Worm (Caenorhabditis elegans) whole organism, L4 larva: ENCODE measurements around the gene sre-34.

Source experiments
- D1046.2 ChIP-seq: fragments of 200-800 bp; sonication (Bioruptor generic); IDR thresholded peaks from 2 replicates; pipeline ENCODE4 v1.3.6; 2022; ENCODE audit warnings: missing genetic modification characterization, missing compliant biosample characterization
- F10B5.3 ChIP-seq: sonication (generic microtip); optimal IDR thresholded peaks from 2 replicates; lab custom pipeline; 2016; ENCODE audit warnings: mild to moderate bottlenecking, missing genetic modification characterization, missing compliant biosample characterization
- T26A8.4 ChIP-seq: fragments of 200-800 bp; sonication (Bioruptor generic); IDR thresholded peaks from 2 replicates; pipeline ENCODE4 v1.3.6; 2022; ENCODE audit warnings: missing genetic modification characterization, missing compliant biosample characterization
- Y105C5A.15 ChIP-seq: fragments of 200-800 bp; sonication (Bioruptor generic); IDR thresholded peaks from 2 replicates; pipeline ENCODE4 v1.3.6; 2022; ENCODE audit warnings: missing genetic modification characterization, missing compliant biosample characterization
- Y5F2A.4 ChIP-seq: fragments of 200-800 bp; sonication (Bioruptor generic); optimal IDR thresholded peaks from 2 replicates; lab custom pipeline; 2018; ENCODE audit warnings: mild to moderate bottlenecking, missing genetic modification characterization, missing compliant biosample characterization
- ZK337.2 ChIP-seq: fragments of 200-800 bp; sonication (Bioruptor generic); IDR thresholded peaks from 2 replicates; pipeline ENCODE4 v1.3.6; 2022; ENCODE audit warnings: missing genetic modification reagents, missing genetic modification characterization, missing compliant biosample characterization
- ama-1 ChIP-seq: fragments of 150-350 bp; optimal IDR thresholded peaks from 2 replicates; lab custom pipeline; 2014; ENCODE audit warnings: inconsistent platforms, mixed read lengths
- attf-4 ChIP-seq: sonication (generic microtip); optimal IDR thresholded peaks from 3 replicates; lab custom pipeline; 2017; ENCODE audit warnings: missing biosample characterization, missing genetic modification characterization
- ceh-20 ChIP-seq: fragments of 200-800 bp; sonication (Bioruptor generic); IDR thresholded peaks from 2 replicates; pipeline ENCODE4 v1.3.6; 2022; ENCODE audit warnings: missing genetic modification reagents, missing genetic modification characterization, missing compliant biosample characterization
- ceh-28 ChIP-seq: fragments of 150-350 bp; optimal IDR thresholded peaks from 2 replicates; lab custom pipeline; 2014; ENCODE audit warnings: missing biosample characterization, missing genetic modification reagents, missing genetic modification characterization
- ceh-32 ChIP-seq: sonication (generic microtip); optimal IDR thresholded peaks from 2 replicates; lab custom pipeline; 2016; ENCODE audit warnings: mild to moderate bottlenecking, missing genetic modification characterization, missing compliant biosample characterization; ENCODE audit not compliant: poor library complexity
- ceh-44 ChIP-seq: fragments of 200-800 bp; sonication (Bioruptor generic); IDR thresholded peaks from 2 replicates; pipeline ENCODE4 v1.3.6; 2022; ENCODE audit warnings: missing genetic modification reagents, missing genetic modification characterization, missing compliant biosample characterization
- ces-1 ChIP-seq: fragments of 150-350 bp; sonication (generic microtip); optimal IDR thresholded peaks from 4 replicates; lab custom pipeline; 2014; ENCODE audit warnings: missing biosample characterization, missing genetic modification reagents, missing genetic modification characterization
- cey-2 ChIP-seq: sonication (generic microtip); optimal IDR thresholded peaks from 3 replicates; lab custom pipeline; 2017; ENCODE audit warnings: missing genetic modification characterization, mild to moderate bottlenecking, missing compliant biosample characterization, antibody characterized with exemption, borderline replicate concordance; ENCODE audit not compliant: insufficient read depth
- daf-12 ChIP-seq: fragments of 150-350 bp; optimal IDR thresholded peaks from 2 replicates; lab custom pipeline; 2014; ENCODE audit warnings: missing biosample characterization, missing genetic modification reagents, missing genetic modification characterization
- daf-16 ChIP-seq, 3 experiments: sonication (generic microtip); optimal IDR thresholded peaks; 2 replicates each; lab custom pipeline; 2016 to 2017; ENCODE audit warnings: missing genetic modification characterization in 3 of 3, missing genetic modification reagents in 3 of 3, mild to moderate bottlenecking in 2 of 3, missing compliant biosample characterization in 2 of 3, missing biosample characterization in 1 of 3, moderate library complexity in 1 of 3
- daf-8 ChIP-seq: fragments of 200-800 bp; sonication (Bioruptor generic); IDR thresholded peaks from 2 replicates; pipeline ENCODE4 v1.3.6; 2022; ENCODE audit warnings: missing genetic modification characterization, missing compliant biosample characterization
- dmd-8 ChIP-seq: fragments of 200-800 bp; sonication (Bioruptor generic); IDR thresholded peaks from 2 replicates; pipeline ENCODE4 v1.3.6; 2022; ENCODE audit warnings: missing genetic modification characterization, missing compliant biosample characterization
- dve-1 ChIP-seq: sonication (generic microtip); optimal IDR thresholded peaks from 2 replicates; lab custom pipeline; 2017; ENCODE audit warnings: antibody characterized with exemption, mild to moderate bottlenecking, missing genetic modification characterization, missing compliant biosample characterization; ENCODE audit not compliant: insufficient read depth
- egl-27 ChIP-seq: sonication (generic microtip); optimal IDR thresholded peaks from 3 replicates; lab custom pipeline; 2017; ENCODE audit warnings: missing biosample characterization, missing genetic modification reagents, missing genetic modification characterization
- egl-43 ChIP-seq: fragments of 200-800 bp; sonication (Bioruptor generic); IDR thresholded peaks from 2 replicates; pipeline ENCODE4 v1.3.6; 2022; ENCODE audit warnings: missing genetic modification reagents, missing genetic modification characterization, missing compliant biosample characterization
- fkh-10 ChIP-seq: fragments of 150-350 bp; optimal IDR thresholded peaks from 2 replicates; lab custom pipeline; 2014; ENCODE audit warnings: missing biosample characterization, missing genetic modification reagents, missing genetic modification characterization
- fos-1 ChIP-seq: fragments of 150-350 bp; optimal IDR thresholded peaks from 2 replicates; lab custom pipeline; 2014; ENCODE audit warnings: missing biosample characterization, missing genetic modification characterization
- hif-1 ChIP-seq, 2 experiments: sonication (generic microtip); optimal IDR thresholded peaks; 2 replicates each; lab custom pipeline; 2016 to 2017; ENCODE audit warnings: missing compliant biosample characterization in 2 of 2, missing genetic modification characterization in 2 of 2, missing genetic modification reagents in 2 of 2, missing genotype in 2 of 2, mild to moderate bottlenecking in 1 of 2
- hlh-11 ChIP-seq: fragments of 200-800 bp; sonication (Bioruptor generic); optimal IDR thresholded peaks from 2 replicates; lab custom pipeline; 2018; ENCODE audit warnings: mild to moderate bottlenecking, missing genetic modification characterization, missing compliant biosample characterization
- hlh-30 ChIP-seq: sonication (generic microtip); optimal IDR thresholded peaks from 2 replicates; lab custom pipeline; 2017; ENCODE audit warnings: antibody characterized with exemption, mild to moderate bottlenecking, missing genetic modification characterization, missing compliant biosample characterization; ENCODE audit not compliant: insufficient read depth
- hmg-1.1 ChIP-seq: fragments of 200-800 bp; sonication (Bioruptor generic); IDR thresholded peaks from 2 replicates; pipeline ENCODE4 v1.3.6; 2022; ENCODE audit warnings: missing genetic modification reagents, missing genetic modification characterization, missing compliant biosample characterization
- lim-7 ChIP-seq: fragments of 200-800 bp; sonication (Bioruptor generic); IDR thresholded peaks from 2 replicates; pipeline ENCODE4 v1.3.6; 2022; ENCODE audit warnings: missing genetic modification characterization, missing compliant biosample characterization
- lin-13 ChIP-seq: fragments of 150-350 bp; optimal IDR thresholded peaks from 2 replicates; lab custom pipeline; 2014; ENCODE audit warnings: missing biosample characterization, missing genetic modification reagents, missing genetic modification characterization
- lir-3 ChIP-seq: sonication (generic microtip); optimal IDR thresholded peaks from 2 replicates; lab custom pipeline; 2016; ENCODE audit warnings: mild to moderate bottlenecking, missing genetic modification characterization, missing compliant biosample characterization
- lsy-2 ChIP-seq, 2 experiments: fragments of 150-350 bp in 1 of 2; sonication (generic microtip) in 1 of 2; optimal IDR thresholded peaks; 2 replicates each; lab custom pipeline; 2014 to 2017; ENCODE audit warnings: missing biosample characterization in 2 of 2, missing genetic modification characterization in 2 of 2
- madf-5 ChIP-seq, 2 experiments: fragments of 200-800 bp; sonication (Bioruptor generic); IDR thresholded peaks; 2 replicates each; pipeline ENCODE4 v1.3.6; 2022; ENCODE audit warnings: missing compliant biosample characterization in 2 of 2, missing genetic modification characterization in 2 of 2
- mep-1 ChIP-seq: fragments of 150-350 bp; sonication (generic microtip); optimal IDR thresholded peaks from 3 replicates; lab custom pipeline; 2014; ENCODE audit warnings: missing biosample characterization, missing genetic modification characterization
- mes-2 ChIP-seq: sonication (generic microtip); optimal IDR thresholded peaks from 2 replicates; lab custom pipeline; 2016; ENCODE audit warnings: missing genotype, mild to moderate bottlenecking, missing genetic modification characterization, missing compliant biosample characterization; ENCODE audit not compliant: poor library complexity, severe bottlenecking
- mxl-3 ChIP-seq: fragments of 200-800 bp; sonication (Bioruptor generic); optimal IDR thresholded peaks from 2 replicates; lab custom pipeline; 2018; ENCODE audit warnings: mild to moderate bottlenecking, missing genetic modification characterization, missing compliant biosample characterization
- nhr-10 ChIP-seq: fragments of 150-350 bp; optimal IDR thresholded peaks from 2 replicates; lab custom pipeline; 2014; ENCODE audit warnings: missing biosample characterization, missing genetic modification characterization
- nhr-102 ChIP-seq: sonication (generic microtip); optimal IDR thresholded peaks from 2 replicates; lab custom pipeline; 2016; ENCODE audit warnings: mild to moderate bottlenecking, missing genetic modification characterization, moderate library complexity, missing compliant biosample characterization
- nhr-28 ChIP-seq: fragments of 150-350 bp; optimal IDR thresholded peaks from 2 replicates; lab custom pipeline; 2014; ENCODE audit warnings: missing biosample characterization, missing genetic modification characterization
- nhr-48 ChIP-seq: sonication (generic microtip); optimal IDR thresholded peaks from 2 replicates; lab custom pipeline; 2016; ENCODE audit warnings: mild to moderate bottlenecking, missing genetic modification characterization, missing compliant biosample characterization
- nhr-6 ChIP-seq: fragments of 150-350 bp; optimal IDR thresholded peaks from 2 replicates; lab custom pipeline; 2014; ENCODE audit warnings: missing biosample characterization, missing genetic modification characterization
- nhr-77 ChIP-seq: fragments of 150-350 bp; optimal IDR thresholded peaks from 2 replicates; lab custom pipeline; 2014; ENCODE audit warnings: missing biosample characterization, missing genetic modification characterization
- pqm-1 ChIP-seq: sonication (generic microtip); optimal IDR thresholded peaks from 2 replicates; lab custom pipeline; 2017; ENCODE audit warnings: missing biosample characterization, missing genetic modification characterization
- rbr-2 ChIP-seq: sonication (generic microtip); optimal IDR thresholded peaks from 2 replicates; lab custom pipeline; 2016; ENCODE audit warnings: missing genotype, missing genetic modification characterization, missing compliant biosample characterization
- saeg-2 ChIP-seq: fragments of 200-800 bp; sonication (Bioruptor generic); IDR thresholded peaks from 2 replicates; pipeline ENCODE4 v1.3.6; 2022; ENCODE audit warnings: missing genetic modification reagents, missing genetic modification characterization, missing compliant biosample characterization
- snpc-4 ChIP-seq: fragments of 150-350 bp; optimal IDR thresholded peaks from 2 replicates; lab custom pipeline; 2014; ENCODE audit warnings: missing biosample characterization, missing genetic modification characterization
- unc-130 ChIP-seq: sonication (generic microtip); optimal IDR thresholded peaks from 2 replicates; lab custom pipeline; 2016; ENCODE audit warnings: missing genetic modification reagents, missing genetic modification characterization, missing compliant biosample characterization
- unc-62 ChIP-seq, 3 experiments: fragments of 150-350 bp in 1 of 3; sonication (generic microtip); optimal IDR thresholded peaks in 2 of 3; peaks in 1 of 3; 1 replicate in 1 of 3; 2 replicates in 2 of 3; lab custom pipeline; 2014 to 2017; ENCODE audit warnings: missing biosample characterization in 3 of 3, missing genetic modification characterization in 3 of 3, missing genetic modification reagents in 3 of 3, missing genotype in 1 of 3
- zfp-2 ChIP-seq: sonication (generic microtip); optimal IDR thresholded peaks from 2 replicates; lab custom pipeline; 2016; ENCODE audit warnings: mild to moderate bottlenecking, missing genetic modification characterization, missing compliant biosample characterization
- zfp-3 ChIP-seq: fragments of 200-800 bp; sonication (Bioruptor generic); conservative IDR thresholded peaks from 2 replicates; pipeline ENCODE4 v1.3.6; 2022; ENCODE audit warnings: missing genetic modification reagents, missing genetic modification characterization, missing compliant biosample characterization
- zip-2 ChIP-seq: fragments of 150-350 bp; optimal IDR thresholded peaks from 2 replicates; lab custom pipeline; 2014; ENCODE audit warnings: missing biosample characterization, missing genetic modification characterization

The sre-34 gene

ce11 chrII:12425644-12426222 is 24.2 kb upstream of the sre-34 start, which contains the start of gene daf-22:
Gene daf-22 (minus strand): TSS chrII:12425694.
- TF ChIP-seq daf-12 (tag; lab: Kevin White, UChicago) (no peak), ama-1 (no peak), D1046.2 (GFP tag; lab: Robert Waterston, UW) (no peak), nhr-6 (peak; percentile 36), daf-16 (GFP tag; optimal IDR thresholded peaks at IDR 0.05; lab: Kevin White, UChicago) (no peak), daf-16 (tag; optimal IDR thresholded peaks at IDR 0.05; lab: Kevin White, UChicago) (peak; percentile 75), Y5F2A.4 (no peak), egl-27 (no peak), mes-2 (tag; lab: Kevin White, UChicago) (peak; percentile 45), pqm-1 (peak; percentile 76), nhr-10 (tag; lab: Kevin White, UChicago) (no peak), lir-3 (no peak), daf-8 (GFP tag; lab: Robert Waterston, UW) (no peak), snpc-4 (tag; lab: Kevin White, UChicago) (no peak), cey-2 (tag; lab: Kevin White, UChicago) (peak; percentile 40), egl-43 (GFP tag; lab: Robert Waterston, UW) (no peak), F10B5.3 (tag; lab: Kevin White, UChicago) (no peak), dve-1 (tag; lab: Kevin White, UChicago) (peak; percentile 93), lin-13 (GFP tag; lab: Kevin White, UChicago) (no peak), fkh-10 (no peak), nhr-48 (tag; lab: Kevin White, UChicago) (no peak), unc-130 (no peak), fos-1 (tag; lab: Kevin White, UChicago) (no peak), lsy-2 (tag; optimal IDR thresholded peaks at IDR 0.05; lab: Kevin White, UChicago) (peak in 1 of 2 experiments; percentile 40), T26A8.4 (GFP tag; lab: Robert Waterston, UW) (no peak), unc-62 (GFP tag; optimal IDR thresholded peaks at IDR 0.05 in 1 of 2; lab: Kevin White, UChicago) (no peak), unc-62 (tag; optimal IDR thresholded peaks at IDR 0.05; lab: Kevin White, UChicago) (no peak), zip-2 (tag; lab: Kevin White, UChicago) (no peak), nhr-77 (peak; percentile 72), nhr-102 (tag; lab: Kevin White, UChicago) (peak; percentile 6), hif-1 (tag; optimal IDR thresholded peaks at IDR 0.05; lab: Kevin White, UChicago) (no peak), dmd-8 (GFP tag; lab: Robert Waterston, UW) (no peak), hmg-1.1 (GFP tag; lab: Robert Waterston, UW) (no peak), ceh-32 (tag; lab: Kevin White, UChicago) (no peak), ceh-28 (no peak), attf-4 (tag; lab: Kevin White, UChicago) (no peak), Y105C5A.15 (no peak), zfp-2 (no peak), saeg-2 (no peak), mep-1 (peak; percentile 53), mxl-3 (GFP tag; lab: Kevin White, UChicago) (no peak), hlh-30 (tag; lab: Kevin White, UChicago) (no peak), madf-5 (GFP tag; IDR thresholded peaks at IDR 0.05; lab: Robert Waterston, UW) (no peak), ces-1 (GFP tag; lab: Kevin White, UChicago) (no peak), ZK337.2 (GFP tag; lab: Robert Waterston, UW) (no peak), hlh-11 (tag; lab: Kevin White, UChicago) (peak; percentile 70), ceh-20 (GFP tag; lab: Robert Waterston, UW) (no peak), nhr-28 (tag; lab: Kevin White, UChicago) (peak; percentile 100), zfp-3 (GFP tag; lab: Robert Waterston, UW) (no peak), ceh-44 (GFP tag; lab: Robert Waterston, UW) (no peak), rbr-2 (tag; lab: Kevin White, UChicago) (no peak), lim-7 (GFP tag; lab: Robert Waterston, UW) (no peak)
